Worm (Caenorhabditis elegans) whole organism, mixed stage, embryonic: ENCODE measurements around the gene F58F6.6.
A peak's percentile ranks its signal among the peaks of the same experiment; 100 is the strongest.

ENCODE experiments used
- M03D4.4 ChIP-seq: sonication (generic microtip); optimal IDR thresholded peaks from 2 replicates; lab custom pipeline; 2017; ENCODE audit warnings: mild to moderate bottlenecking, missing genetic modification characterization, missing compliant biosample characterization
- bed-3 ChIP-seq: fragments of 200-800 bp; sonication (Bioruptor generic); optimal IDR thresholded peaks from 3 replicates; lab custom pipeline; 2018; ENCODE audit warnings: mild to moderate bottlenecking, missing genetic modification characterization, moderate library complexity, missing compliant biosample characterization
- ceh-83 ChIP-seq: fragments of 200-800 bp; sonication (Bioruptor generic); optimal IDR thresholded peaks from 2 replicates; lab custom pipeline; 2018; ENCODE audit warnings: mild to moderate bottlenecking, missing genetic modification characterization, missing compliant biosample characterization
- ces-1 ChIP-seq: fragments of 150-350 bp; optimal IDR thresholded peaks from 2 replicates; lab custom pipeline; 2014; ENCODE audit warnings: missing biosample characterization, missing genetic modification reagents, missing genetic modification characterization
- cnd-1 ChIP-seq: fragments of 200-800 bp; sonication (Bioruptor generic); optimal IDR thresholded peaks from 2 replicates; lab custom pipeline; 2018; ENCODE audit warnings: mild to moderate bottlenecking, missing genetic modification characterization, missing compliant biosample characterization
- drap-1 ChIP-seq: fragments of 200-800 bp; sonication (Bioruptor generic); optimal IDR thresholded peaks from 3 replicates; lab custom pipeline; 2018; ENCODE audit warnings: mild to moderate bottlenecking, missing genetic modification characterization, missing compliant biosample characterization
- elt-1 ChIP-seq: sonication (generic microtip); optimal IDR thresholded peaks from 2 replicates; lab custom pipeline; 2017; ENCODE audit warnings: missing genetic modification characterization, mild to moderate bottlenecking, missing compliant biosample characterization, antibody characterized with exemption, moderate library complexity, borderline replicate concordance; ENCODE audit not compliant: insufficient read depth
- elt-3 ChIP-seq: fragments of 150-350 bp; optimal IDR thresholded peaks from 2 replicates; lab custom pipeline; 2014; ENCODE audit warnings: missing biosample characterization, missing genetic modification characterization
- flh-1 ChIP-seq: fragments of 200-800 bp; sonication (Bioruptor generic); optimal IDR thresholded peaks from 2 replicates; lab custom pipeline; 2018; ENCODE audit warnings: mild to moderate bottlenecking, missing genetic modification characterization, moderate library complexity, missing compliant biosample characterization
- ham-2 ChIP-seq: fragments of 200-800 bp; sonication (Bioruptor generic); optimal IDR thresholded peaks from 2 replicates; lab custom pipeline; 2018; ENCODE audit warnings: mild to moderate bottlenecking, missing genetic modification characterization, missing compliant biosample characterization
- hlh-1 ChIP-seq: fragments of 150-350 bp; optimal IDR thresholded peaks from 2 replicates; lab custom pipeline; 2014; ENCODE audit warnings: missing biosample characterization, missing genetic modification reagents, missing genetic modification characterization
- lin-13 ChIP-seq: fragments of 150-350 bp; optimal IDR thresholded peaks from 2 replicates; lab custom pipeline; 2014; ENCODE audit warnings: missing biosample characterization, missing genetic modification characterization
- lin-32 ChIP-seq: fragments of 200-800 bp; sonication (Bioruptor generic); optimal IDR thresholded peaks from 2 replicates; lab custom pipeline; 2018; ENCODE audit warnings: mild to moderate bottlenecking, missing genetic modification characterization, missing compliant biosample characterization
- lsy-2 ChIP-seq: fragments of 150-350 bp; optimal IDR thresholded peaks from 2 replicates; lab custom pipeline; 2014; ENCODE audit warnings: missing biosample characterization, missing genetic modification characterization
- mab-5 ChIP-seq: fragments of 150-350 bp; optimal IDR thresholded peaks from 2 replicates; lab custom pipeline; 2014; ENCODE audit warnings: missing biosample characterization, missing genetic modification characterization
- mep-1 ChIP-seq: fragments of 150-350 bp; optimal IDR thresholded peaks from 2 replicates; lab custom pipeline; 2017; ENCODE audit warnings: missing biosample characterization, missing genetic modification reagents, missing genetic modification characterization, inconsistent platforms
- mls-2 ChIP-seq: sonication (generic microtip); optimal IDR thresholded peaks from 2 replicates; lab custom pipeline; 2016; ENCODE audit warnings: mild to moderate bottlenecking, missing genetic modification characterization, moderate library complexity, missing compliant biosample characterization
- nhr-12 ChIP-seq: fragments of 150-350 bp; optimal IDR thresholded peaks from 2 replicates; lab custom pipeline; 2014; ENCODE audit warnings: missing biosample characterization, missing genetic modification characterization
- nhr-2 ChIP-seq: fragments of 150-350 bp; optimal IDR thresholded peaks from 2 replicates; lab custom pipeline; 2014; ENCODE audit warnings: missing biosample characterization, missing genetic modification characterization
- nhr-237 ChIP-seq: fragments of 150-350 bp; optimal IDR thresholded peaks from 2 replicates; lab custom pipeline; 2014; ENCODE audit warnings: missing biosample characterization, missing genetic modification characterization
- nhr-76 ChIP-seq: sonication (generic microtip); optimal IDR thresholded peaks from 2 replicates; lab custom pipeline; 2017; ENCODE audit warnings: missing biosample characterization, missing genetic modification characterization
- pha-4 ChIP-seq: fragments of 150-350 bp; optimal IDR thresholded peaks from 2 replicates; lab custom pipeline; 2018; ENCODE audit warnings: missing biosample characterization, missing genetic modification reagents, missing genetic modification characterization
- sem-2 ChIP-seq: fragments of 200-800 bp; sonication (Bioruptor generic); optimal IDR thresholded peaks from 2 replicates; lab custom pipeline; 2018; ENCODE audit warnings: mild to moderate bottlenecking, missing genetic modification characterization, missing compliant biosample characterization
- snpc-4 ChIP-seq: fragments of 150-350 bp; optimal IDR thresholded peaks from 2 replicates; lab custom pipeline; 2014; ENCODE audit warnings: missing biosample characterization, missing genetic modification characterization
- sptf-1 ChIP-seq: sonication (generic microtip); optimal IDR thresholded peaks from 2 replicates; lab custom pipeline; 2017; ENCODE audit warnings: mild to moderate bottlenecking, missing genetic modification characterization, moderate library complexity, missing compliant biosample characterization
- tbx-8 ChIP-seq: fragments of 200-800 bp; sonication (Bioruptor generic); optimal IDR thresholded peaks from 2 replicates; lab custom pipeline; 2018; ENCODE audit warnings: mild to moderate bottlenecking, missing genetic modification characterization, moderate library complexity, missing compliant biosample characterization
- unc-120 ChIP-seq: sonication (generic microtip); optimal IDR thresholded peaks from 2 replicates; lab custom pipeline; 2017; ENCODE audit warnings: missing genetic modification characterization, missing compliant biosample characterization; ENCODE audit not compliant: poor library complexity, severe bottlenecking
- unc-39 ChIP-seq: fragments of 150-350 bp; optimal IDR thresholded peaks from 2 replicates; lab custom pipeline; 2014; ENCODE audit warnings: missing biosample characterization, missing genetic modification characterization
- unc-62 ChIP-seq: fragments of 150-350 bp; optimal IDR thresholded peaks from 2 replicates; lab custom pipeline; 2014; ENCODE audit warnings: missing biosample characterization, missing genetic modification reagents, missing genetic modification characterization

The F58F6.6 gene

ce11 chrIV:1365771-1366170 lies 24.9 kb downstream of the F58F6.6 start:
- no peak for TF ChIP-seq tbx-8 (GFP tag; lab: Kevin White, UChicago)
- TF ChIP-seq nhr-12 = no peak
- TF ChIP-seq ceh-83 = no peak
- no peak for TF ChIP-seq M03D4.4 (tag; lab: Kevin White, UChicago)
- no peak for TF ChIP-seq unc-120
- no peak for TF ChIP-seq sem-2 (GFP tag; lab: Kevin White, UChicago)
- no peak for TF ChIP-seq lin-13 (tag; lab: Kevin White, UChicago)
- TF ChIP-seq drap-1 (GFP tag; lab: Kevin White, UChicago) = no peak
- TF ChIP-seq lin-32 (GFP tag; lab: Kevin White, UChicago) = no peak
- no peak for TF ChIP-seq flh-1 (GFP tag; lab: Kevin White, UChicago)

- no peak for TF ChIP-seq nhr-237 (tag; lab: Kevin White, UChicago)
- TF ChIP-seq elt-3 = no peak
- no peak for TF ChIP-seq cnd-1
- TF ChIP-seq ces-1 (GFP tag; lab: Kevin White, UChicago) = no peak
- no peak for TF ChIP-seq ham-2
- no peak for TF ChIP-seq bed-3 (GFP tag; lab: Kevin White, UChicago)
- no peak for TF ChIP-seq elt-1 (tag; lab: Kevin White, UChicago)
- TF ChIP-seq unc-39 = no peak
- TF ChIP-seq mab-5 (tag; lab: Kevin White, UChicago) = no peak
- TF ChIP-seq ceh-83 = no peak
- no peak for TF ChIP-seq lin-32 (GFP tag; lab: Kevin White, UChicago)
- no peak for TF ChIP-seq snpc-4 (tag; lab: Kevin White, UChicago)
- no peak for TF ChIP-seq mls-2 (tag; lab: Kevin White, UChicago)
- TF ChIP-seq nhr-12 = no peak
- TF ChIP-seq mep-1 (tag; lab: Kevin White, UChicago) = no peak
- no peak for TF ChIP-seq sem-2 (GFP tag; lab: Kevin White, UChicago)
- no peak for TF ChIP-seq drap-1 (GFP tag; lab: Kevin White, UChicago)
- TF ChIP-seq nhr-2 (tag; lab: Kevin White, UChicago) = no peak
- TF ChIP-seq unc-62 (GFP tag; lab: Kevin White, UChicago) = no peak
- no peak for TF ChIP-seq flh-1 (GFP tag; lab: Kevin White, UChicago)
These were observed 26.2 kb downstream of the F58F6.6 start for ce11 chrIV:1367041-1367440.

ce11 chrIV:1371300-1371699 lies 30.4 kb downstream of the F58F6.6 start:
- TF ChIP-seq ham-2 (no peak), lin-32 (GFP tag; lab: Kevin White, UChicago) (no peak), elt-3 (no peak), ces-1 (GFP tag; lab: Kevin White, UChicago) (no peak), M03D4.4 (tag; lab: Kevin White, UChicago) (no peak), sptf-1 (tag; lab: Kevin White, UChicago) (no peak), pha-4 (tag; lab: Kevin White, UChicago) (no peak), drap-1 (GFP tag; lab: Kevin White, UChicago) (no peak), nhr-2 (tag; lab: Kevin White, UChicago) (no peak), lin-13 (tag; lab: Kevin White, UChicago) (no peak), cnd-1 (no peak), unc-120 (no peak), bed-3 (GFP tag; lab: Kevin White, UChicago) (no peak), ceh-83 (no peak), mls-2 (tag; lab: Kevin White, UChicago) (no peak), flh-1 (GFP tag; lab: Kevin White, UChicago) (no peak)

- TF ChIP-seq nhr-76 (tag; lab: Kevin White, UChicago) (no peak), pha-4 (tag; lab: Kevin White, UChicago) (peak; percentile 51)
These were observed 34.4 kb downstream of the F58F6.6 start for ce11 chrIV:1375289-1375688.

- no peak for TF ChIP-seq snpc-4 (tag; lab: Kevin White, UChicago)
- TF ChIP-seq mab-5 (tag; lab: Kevin White, UChicago) = no peak
- no peak for TF ChIP-seq tbx-8 (GFP tag; lab: Kevin White, UChicago)
- peak; percentile 65 for TF ChIP-seq sptf-1 (tag; lab: Kevin White, UChicago)
- TF ChIP-seq lsy-2 = no peak
- no peak for TF ChIP-seq lin-13 (tag; lab: Kevin White, UChicago)
- peak; percentile 36 for TF ChIP-seq bed-3 (GFP tag; lab: Kevin White, UChicago)
- no peak for TF ChIP-seq unc-62 (GFP tag; lab: Kevin White, UChicago)
- no peak for TF ChIP-seq flh-1 (GFP tag; lab: Kevin White, UChicago)
- TF ChIP-seq ces-1 (GFP tag; lab: Kevin White, UChicago) = no peak
- peak; percentile 63 for TF ChIP-seq mls-2 (tag; lab: Kevin White, UChicago)
- no peak for TF ChIP-seq pha-4 (tag; lab: Kevin White, UChicago)
- TF ChIP-seq drap-1 (GFP tag; lab: Kevin White, UChicago) = peak; percentile 28
- no peak for TF ChIP-seq elt-3
- no peak for TF ChIP-seq sem-2 (GFP tag; lab: Kevin White, UChicago)
- TF ChIP-seq M03D4.4 (tag; lab: Kevin White, UChicago) = peak; percentile 55
- TF ChIP-seq nhr-237 (tag; lab: Kevin White, UChicago) = no peak
- TF ChIP-seq lin-32 (GFP tag; lab: Kevin White, UChicago) = no peak
- TF ChIP-seq nhr-2 (tag; lab: Kevin White, UChicago) = no peak
- no peak for TF ChIP-seq hlh-1 (tag; lab: Kevin White, UChicago)
- peak; percentile 42 for TF ChIP-seq cnd-1
- TF ChIP-seq ham-2 = peak; percentile 46
- TF ChIP-seq ceh-83 = no peak
These were observed 36.8 kb downstream of the F58F6.6 start for ce11 chrIV:1377699-1378098.
